Fruit fly (Drosophila melanogaster): ENCODE data around the gene gdl.

gdl gene

DNA sequence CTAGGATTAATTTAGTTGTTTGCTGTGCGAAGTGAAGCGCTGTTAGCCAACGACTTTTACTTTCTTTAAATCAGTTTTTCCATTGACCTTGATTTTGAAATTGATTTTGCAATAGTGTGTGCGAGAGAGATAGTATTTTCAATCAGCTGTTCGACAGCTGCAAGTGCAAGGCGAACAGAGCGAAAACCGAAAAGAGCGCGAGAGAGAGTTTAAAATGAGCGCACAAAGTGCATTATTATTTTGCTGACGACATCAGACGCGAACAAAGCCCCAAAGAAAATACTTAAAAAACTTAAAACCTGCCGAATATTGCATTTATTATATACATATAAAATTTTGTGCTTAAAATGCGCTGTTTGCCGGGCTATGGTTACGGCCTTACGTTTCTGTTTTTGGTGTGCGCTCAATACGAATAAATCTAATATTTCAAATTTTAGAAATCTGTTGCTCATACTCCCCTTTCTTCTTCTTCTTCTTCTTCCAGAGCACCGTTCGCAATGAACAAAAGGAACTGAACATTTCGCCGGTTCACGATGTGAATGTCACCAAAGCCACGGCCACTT, 2.5 kb downstream of the gdl start:
- TF ChIP-seq cic (GFP tag; optimal IDR thresholded peaks at IDR 0.05) (peak; percentile 65), CG5204 (GFP tag; optimal IDR thresholded peaks at IDR 0.05) (no peak), pad (GFP tag; optimal IDR thresholded peaks at IDR 0.05) (peak; percentile 41), Crg-1 (GFP tag; optimal IDR thresholded peaks at IDR 0.05) (no peak), CG14711 (tag; optimal IDR thresholded peaks at IDR 0.05) (no peak), CG33017 (tag; optimal IDR thresholded peaks at IDR 0.05) (peak; percentile 57), Mnt (GFP tag; optimal IDR thresholded peaks at IDR 0.05) (peak; percentile 44), CG11617 (GFP tag; optimal IDR thresholded peaks at IDR 0.05) (peak; percentile 55), CG12768 (GFP tag; optimal IDR thresholded peaks at IDR 0.05) (peak; percentile 42), kay (GFP tag; ENCODE audit: borderline replicate concordance) (peak; percentile 98), tj (GFP tag; optimal IDR thresholded peaks at IDR 0.05) (peak; percentile 98), toe (GFP tag; optimal IDR thresholded peaks at IDR 0.05) (no peak), bab1 (GFP tag; optimal IDR thresholded peaks at IDR 0.05) (peak; percentile 37)

DNA sequence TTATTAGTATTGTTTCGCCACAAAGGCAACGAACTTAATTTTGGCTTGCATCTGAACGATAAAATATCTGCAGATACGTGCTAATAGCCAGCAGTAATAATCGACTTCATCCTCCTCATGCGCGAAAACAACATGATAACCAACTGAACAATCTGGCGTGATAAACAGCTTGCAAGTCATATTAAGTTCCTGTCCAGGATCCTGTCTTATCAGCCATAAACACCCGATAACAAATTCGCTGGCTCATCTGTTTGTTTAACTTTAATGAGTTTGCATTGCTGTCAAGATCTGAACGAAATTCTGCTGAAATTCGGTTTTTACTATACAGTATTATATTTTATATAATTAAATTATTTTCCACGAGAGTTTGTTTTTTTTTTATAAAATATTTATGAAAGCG, 4.0 kb downstream of the gdl start:
- no peak for TF ChIP-seq Crg-1 (GFP tag; optimal IDR thresholded peaks at IDR 0.05)
- peak; percentile 78 for TF ChIP-seq tj (GFP tag; optimal IDR thresholded peaks at IDR 0.05)
- peak in 1 of 2 experiments; percentile 64 for TF ChIP-seq cnc (optimal IDR thresholded peaks at IDR 0.05)
- TF ChIP-seq Mnt (GFP tag; optimal IDR thresholded peaks at IDR 0.05): no peak
- no peak for TF ChIP-seq bab1 (GFP tag; optimal IDR thresholded peaks at IDR 0.05)

DNA sequence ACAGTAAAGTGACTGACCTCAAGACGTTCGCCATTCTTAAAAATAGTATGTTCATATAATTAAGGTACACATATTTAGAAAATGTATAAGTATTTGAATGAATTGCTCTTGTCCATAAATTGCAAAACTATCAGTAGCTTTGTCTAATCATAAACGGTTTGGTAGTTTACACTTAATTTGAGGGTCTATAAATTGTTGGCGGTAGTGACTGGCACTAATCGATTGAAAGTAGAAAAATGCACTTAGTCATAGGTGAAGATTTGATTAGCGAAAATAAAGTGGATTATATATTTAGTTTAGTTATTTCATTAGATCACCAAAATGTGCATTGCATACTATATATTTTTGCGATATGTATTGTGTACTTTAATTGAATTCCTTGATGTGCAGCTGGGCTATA, 4.5 kb downstream of the gdl start:
- TF ChIP-seq kay (GFP tag; ENCODE audit: borderline replicate concordance) (peak; percentile 66), tj (GFP tag; optimal IDR thresholded peaks at IDR 0.05) (no peak), Crg-1 (GFP tag; optimal IDR thresholded peaks at IDR 0.05) (no peak), CG1620 (GFP tag; optimal IDR thresholded peaks at IDR 0.05) (no peak), CG7045 (GFP tag; optimal IDR thresholded peaks at IDR 0.05) (no peak), ovo (GFP tag; optimal IDR thresholded peaks at IDR 0.05) (no peak), CG14711 (tag; optimal IDR thresholded peaks at IDR 0.05) (no peak), CG5204 (GFP tag; optimal IDR thresholded peaks at IDR 0.05) (no peak), cnc (optimal IDR thresholded peaks at IDR 0.05) (peak in 1 of 2 experiments; percentile 63), toe (GFP tag; optimal IDR thresholded peaks at IDR 0.05) (no peak), Hr96 (GFP tag; optimal IDR thresholded peaks at IDR 0.05) (no peak)

DNA sequence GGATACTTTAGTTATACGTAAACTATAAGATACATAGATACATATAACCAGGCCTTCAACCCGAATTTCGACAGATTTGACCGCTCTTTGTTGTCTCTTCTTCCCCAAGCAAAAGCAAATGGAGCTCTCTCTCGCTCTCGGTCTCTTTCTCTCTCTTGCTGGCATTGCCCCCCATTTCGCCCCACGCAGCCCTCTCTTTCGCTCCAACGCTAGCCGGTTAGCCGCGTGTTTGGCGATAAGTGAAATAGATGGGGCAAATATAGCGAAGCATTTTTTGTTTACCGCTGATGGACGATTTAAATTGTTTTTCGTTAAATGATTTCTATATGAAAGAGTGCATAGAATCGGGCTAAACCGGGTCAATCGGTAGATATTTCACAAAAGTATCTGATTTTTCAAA, 5.2 kb downstream of the gdl start:
- TF ChIP-seq pad (GFP tag; optimal IDR thresholded peaks at IDR 0.05) (no peak), cnc (optimal IDR thresholded peaks at IDR 0.05) (no peak), tj (GFP tag; optimal IDR thresholded peaks at IDR 0.05) (peak; percentile 58), CG14711 (tag; optimal IDR thresholded peaks at IDR 0.05) (no peak), kay (GFP tag; ENCODE audit: borderline replicate concordance) (no peak), CG33017 (tag; optimal IDR thresholded peaks at IDR 0.05) (no peak), Mnt (GFP tag; optimal IDR thresholded peaks at IDR 0.05) (peak; percentile 98), Crg-1 (GFP tag; optimal IDR thresholded peaks at IDR 0.05) (no peak), CG1620 (GFP tag; optimal IDR thresholded peaks at IDR 0.05) (no peak), cic (GFP tag; optimal IDR thresholded peaks at IDR 0.05) (no peak), toe (GFP tag; optimal IDR thresholded peaks at IDR 0.05) (no peak), CG12768 (GFP tag; optimal IDR thresholded peaks at IDR 0.05) (no peak), Hr96 (GFP tag; optimal IDR thresholded peaks at IDR 0.05) (no peak), bab1 (GFP tag; optimal IDR thresholded peaks at IDR 0.05) (no peak)

DNA sequence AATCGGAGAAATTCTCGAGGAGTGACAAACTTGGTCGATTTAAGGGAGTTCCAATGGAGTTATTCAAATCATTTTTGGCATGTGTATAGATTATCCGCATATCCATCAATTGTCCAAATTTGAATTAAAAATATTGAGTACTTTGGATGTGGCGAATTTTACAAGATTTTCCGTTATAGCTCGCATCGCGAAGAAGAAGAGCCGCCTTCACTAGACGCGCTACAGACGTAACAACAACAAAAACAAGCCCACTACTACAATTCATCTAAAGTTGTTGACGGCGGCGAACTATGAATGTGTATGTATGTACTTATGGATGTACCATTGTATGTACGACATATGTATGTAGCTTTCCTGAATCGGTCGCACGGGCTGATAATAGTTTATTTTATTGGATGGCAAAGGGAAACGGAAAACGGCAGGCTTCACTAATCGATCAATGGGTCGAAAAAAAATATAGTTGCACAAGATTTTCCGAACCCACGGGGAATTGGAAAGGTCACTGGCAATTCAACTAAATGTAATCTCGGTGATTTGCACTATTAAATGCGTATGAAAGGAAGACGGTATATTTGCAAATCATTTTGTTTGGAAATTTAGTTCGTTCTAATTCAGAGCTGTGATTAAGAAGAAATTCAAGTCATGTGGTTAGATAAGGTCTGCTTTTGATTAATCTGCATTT, 5.7 kb downstream of the gdl start:
- peak in 1 of 2 experiments; percentile 59 for TF ChIP-seq cnc (optimal IDR thresholded peaks at IDR 0.05)
- TF ChIP-seq CG33017 (tag; optimal IDR thresholded peaks at IDR 0.05): no peak
- TF ChIP-seq cic (GFP tag; optimal IDR thresholded peaks at IDR 0.05): peak; percentile 99
- TF ChIP-seq CG5204 (GFP tag; optimal IDR thresholded peaks at IDR 0.05): no peak
- no peak for TF ChIP-seq bab1 (GFP tag; optimal IDR thresholded peaks at IDR 0.05)
- TF ChIP-seq kay (GFP tag; ENCODE audit: borderline replicate concordance): peak; percentile 91
- TF ChIP-seq CG7045 (GFP tag; optimal IDR thresholded peaks at IDR 0.05): no peak
- TF ChIP-seq tj (GFP tag; optimal IDR thresholded peaks at IDR 0.05): peak; percentile 26
- TF ChIP-seq CG11617 (GFP tag; optimal IDR thresholded peaks at IDR 0.05): no peak
- peak; percentile 82 for TF ChIP-seq Mnt (GFP tag; optimal IDR thresholded peaks at IDR 0.05)
- TF ChIP-seq Crg-1 (GFP tag; optimal IDR thresholded peaks at IDR 0.05): no peak

DNA sequence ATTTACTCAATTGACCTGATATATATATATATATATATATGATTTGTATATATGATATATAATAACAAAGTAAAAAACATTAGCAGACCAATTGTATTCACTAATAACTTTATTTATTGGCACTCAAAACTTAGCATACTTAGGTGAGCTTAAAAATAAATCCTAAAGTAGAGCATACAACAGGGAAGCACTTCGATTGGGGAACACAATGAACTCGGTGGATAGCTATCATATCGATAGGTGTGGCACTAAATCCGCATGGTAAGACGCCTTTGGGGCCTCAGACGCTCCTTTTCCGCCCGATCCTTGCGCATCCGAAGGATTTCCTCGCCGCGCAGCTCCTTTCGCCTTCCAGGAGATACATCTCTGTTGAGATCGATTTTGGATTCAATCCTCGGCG, 7.2 kb downstream of the gdl start:
- TF ChIP-seq CG33017 (tag; optimal IDR thresholded peaks at IDR 0.05): no peak
- no peak for TF ChIP-seq pad (GFP tag; optimal IDR thresholded peaks at IDR 0.05)
- no peak for TF ChIP-seq cnc (optimal IDR thresholded peaks at IDR 0.05)
- TF ChIP-seq CG5204 (GFP tag; optimal IDR thresholded peaks at IDR 0.05): no peak
- no peak for TF ChIP-seq kay (GFP tag; ENCODE audit: borderline replicate concordance)
- no peak for TF ChIP-seq toe (GFP tag; optimal IDR thresholded peaks at IDR 0.05)
- no peak for TF ChIP-seq CG7045 (GFP tag; optimal IDR thresholded peaks at IDR 0.05)
- TF ChIP-seq Crg-1 (GFP tag; optimal IDR thresholded peaks at IDR 0.05): no peak
- no peak for TF ChIP-seq CG11617 (GFP tag; optimal IDR thresholded peaks at IDR 0.05)
- no peak for TF ChIP-seq Hr96 (GFP tag; optimal IDR thresholded peaks at IDR 0.05)
- no peak for TF ChIP-seq tj (GFP tag; optimal IDR thresholded peaks at IDR 0.05)

DNA sequence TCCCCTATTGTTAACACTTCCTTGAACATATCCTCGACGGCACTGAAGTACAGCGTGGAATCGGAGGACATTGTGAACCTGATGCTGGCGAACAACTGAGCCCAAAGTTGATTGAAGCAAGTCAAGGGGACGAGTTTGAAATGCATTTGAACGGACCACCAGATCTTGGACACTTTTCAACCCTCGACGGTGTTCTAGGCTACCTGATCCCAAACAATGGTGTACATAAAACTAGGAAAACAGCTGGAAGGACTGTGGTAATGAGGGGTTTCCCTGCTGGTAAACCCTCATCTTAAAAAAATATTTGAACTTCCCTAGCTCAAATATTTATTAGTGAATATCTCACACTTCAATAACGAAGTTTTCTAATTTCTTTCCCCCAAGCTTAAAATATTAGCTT, 7.7 kb downstream of the gdl start, which contains the start of gene CG13454:
Gene CG13454, minus strand, starts transcription at position 101 of the 400 bp plus-strand sequence.
- TF ChIP-seq CG7101 (tag; optimal IDR thresholded peaks at IDR 0.05) (no peak), Mnt (GFP tag; optimal IDR thresholded peaks at IDR 0.05) (no peak), pad (GFP tag; optimal IDR thresholded peaks at IDR 0.05) (no peak), toe (GFP tag; optimal IDR thresholded peaks at IDR 0.05) (no peak), cnc (optimal IDR thresholded peaks at IDR 0.05) (no peak), Crg-1 (GFP tag; optimal IDR thresholded peaks at IDR 0.05) (no peak), CG7045 (GFP tag; optimal IDR thresholded peaks at IDR 0.05) (no peak), Clk (GFP tag; optimal IDR thresholded peaks at IDR 0.05) (no peak), bab1 (GFP tag; optimal IDR thresholded peaks at IDR 0.05) (no peak), ovo (GFP tag; optimal IDR thresholded peaks at IDR 0.05) (no peak), CG14711 (tag; optimal IDR thresholded peaks at IDR 0.05) (no peak), tj (GFP tag; optimal IDR thresholded peaks at IDR 0.05) (no peak), cic (GFP tag; optimal IDR thresholded peaks at IDR 0.05) (no peak), CG1620 (GFP tag; optimal IDR thresholded peaks at IDR 0.05) (no peak), CG5204 (GFP tag; optimal IDR thresholded peaks at IDR 0.05) (no peak)

Measured in whole organism, adult.